Worm (Caenorhabditis elegans): Measurements from ENCODE around the gene fbxa-85.

- TF ChIP-seq R02D3.7 (tag; optimal IDR thresholded peaks at IDR 0.05) (no peak), ama-1 (optimal IDR thresholded peaks at IDR 0.05) (no peak), php-3 (GFP tag; IDR thresholded peaks at IDR 0.05) (no peak), dmd-9 (GFP tag; IDR thresholded peaks at IDR 0.05) (no peak), ces-1 (GFP tag; optimal IDR thresholded peaks at IDR 0.05) (no peak), mdl-1 (tag; optimal IDR thresholded peaks at IDR 0.05) (no peak), fos-1 (tag; optimal IDR thresholded peaks at IDR 0.05) (no peak)
These were observed 13.1 kb downstream of the fbxa-85 start for ce11 chrV:17272112-17272511.
